Fruit fly (Drosophila melanogaster) whole organism, embryonic: ENCODE results near the gene CG6136.
A peak's percentile ranks its signal among the peaks of the same experiment; 100 is the strongest.

Experiments
- Ada2b ChIP-seq: fragments of 200-800 bp; sonication (Bioruptor generic); IDR thresholded peaks from 2 replicates; pipeline ENCODE4 v1.3.6; 2022; ENCODE audit warnings: missing biosample characterization, missing genetic modification characterization
- Aef1 ChIP-seq: fragments of 200-800 bp; sonication (Bioruptor generic); IDR thresholded peaks from 3 replicates; pipeline ENCODE4 v1.3.6; 2022; ENCODE audit warnings: missing biosample characterization, missing genetic modification characterization
- Atf3 ChIP-seq: fragments of 200-800 bp; sonication (Bioruptor generic); optimal IDR thresholded peaks from 3 replicates; lab custom pipeline; 2016; ENCODE audit warnings: missing biosample characterization, missing genetic modification characterization
- CG10321 ChIP-seq: fragments of 200-800 bp; sonication (Bioruptor generic); IDR thresholded peaks from 2 replicates; pipeline ENCODE4 v1.3.6; 2022; ENCODE audit warnings: missing biosample characterization, missing genetic modification characterization
- CG10543 ChIP-seq: fragments of 200-800 bp; sonication (Bioruptor generic); optimal IDR thresholded peaks from 3 replicates; lab custom pipeline; 2017; ENCODE audit warnings: missing biosample characterization, mild to moderate bottlenecking, missing genetic modification characterization, moderate library complexity
- CG11695 ChIP-seq: fragments of 200-800 bp; sonication (Bioruptor generic); IDR thresholded peaks from 3 replicates; pipeline ENCODE4 v1.3.6; 2022; ENCODE audit warnings: missing biosample characterization, missing genetic modification characterization
- CG11696 ChIP-seq: fragments of 200-800 bp; sonication (Bioruptor generic); IDR thresholded peaks from 2 replicates; pipeline ENCODE4 v1.3.6; 2022; ENCODE audit warnings: missing biosample characterization, missing genetic modification characterization
- CG12104 ChIP-seq: fragments of 200-800 bp; sonication (Bioruptor generic); optimal IDR thresholded peaks from 3 replicates; lab custom pipeline; 2016; ENCODE audit warnings: missing biosample characterization, missing genetic modification characterization
- CG1233 ChIP-seq: fragments of 200-800 bp; sonication (Bioruptor generic); optimal IDR thresholded peaks from 4 replicates; lab custom pipeline; 2018; ENCODE audit warnings: missing biosample characterization, mild to moderate bottlenecking, missing genetic modification characterization
- CG13624 ChIP-seq: fragments of 200-800 bp; sonication (Bioruptor generic); optimal IDR thresholded peaks from 2 replicates; lab custom pipeline; 2016; ENCODE audit warnings: missing biosample characterization, missing genetic modification characterization
- CG17385 ChIP-seq: fragments of 200-800 bp; sonication (Bioruptor generic); optimal IDR thresholded peaks from 3 replicates; lab custom pipeline; 2018; ENCODE audit warnings: missing biosample characterization, mild to moderate bottlenecking, missing genetic modification characterization
- CG2199 ChIP-seq: fragments of 200-800 bp; sonication (Bioruptor generic); IDR thresholded peaks from 3 replicates; pipeline ENCODE4 v1.3.6; 2022; ENCODE audit warnings: missing biosample characterization, missing genetic modification characterization
- CG3065 ChIP-seq: fragments of 200-800 bp; sonication (Bioruptor generic); optimal IDR thresholded peaks from 2 replicates; lab custom pipeline; 2016; ENCODE audit warnings: missing biosample characterization, missing genetic modification characterization
- CG34376 ChIP-seq: fragments of 200-800 bp; sonication (Bioruptor generic); optimal IDR thresholded peaks from 2 replicates; lab custom pipeline; 2018; ENCODE audit warnings: missing biosample characterization, mild to moderate bottlenecking, missing genetic modification characterization
- CG7928 ChIP-seq: fragments of 200-800 bp; sonication (Bioruptor generic); optimal IDR thresholded peaks from 2 replicates; lab custom pipeline; 2017; ENCODE audit warnings: missing biosample characterization, mild to moderate bottlenecking, missing genetic modification characterization
- CG8359 ChIP-seq: fragments of 200-800 bp; sonication (Bioruptor generic); optimal IDR thresholded peaks from 2 replicates; lab custom pipeline; 2017; ENCODE audit warnings: missing biosample characterization, mild to moderate bottlenecking, missing genetic modification characterization, borderline replicate concordance
- CG8478 ChIP-seq: fragments of >200 bp; optimal IDR thresholded peaks from 2 replicates; lab custom pipeline; 2018
- Dll ChIP-seq: fragments of 200-800 bp; sonication (Bioruptor generic); IDR thresholded peaks from 4 replicates; pipeline ENCODE4 v1.3.6; 2022; ENCODE audit warnings: missing biosample characterization, missing genetic modification characterization; ENCODE audit not compliant: partially characterized antibody
- Dref ChIP-seq: fragments of 200-800 bp; sonication (Bioruptor generic); IDR thresholded peaks from 2 replicates; pipeline ENCODE4 v1.3.6; 2022; ENCODE audit warnings: missing biosample characterization, missing genetic modification characterization
- HLHmδ ChIP-seq: fragments of 200-800 bp; sonication (Bioruptor generic); optimal IDR thresholded peaks from 2 replicates; lab custom pipeline; 2018; ENCODE audit warnings: missing biosample characterization, mild to moderate bottlenecking, missing genetic modification characterization, moderate library complexity
- Hmr ChIP-seq: fragments of 200-800 bp; sonication (Bioruptor generic); optimal IDR thresholded peaks from 3 replicates; lab custom pipeline; 2017; ENCODE audit warnings: mild to moderate bottlenecking, missing biosample characterization, missing genetic modification reagents, missing genetic modification characterization
- Neu2 ChIP-seq: fragments of 200-800 bp; sonication (Bioruptor generic); optimal IDR thresholded peaks from 3 replicates; lab custom pipeline; 2016; ENCODE audit warnings: missing biosample characterization, missing genetic modification characterization, borderline replicate concordance
- Optix ChIP-seq: fragments of 200-800 bp; sonication (Bioruptor generic); IDR thresholded peaks from 3 replicates; pipeline ENCODE4 v1.3.6; 2022; ENCODE audit warnings: missing biosample characterization, missing genetic modification characterization
- Poxn ChIP-seq: fragments of 200-800 bp; sonication (Bioruptor generic); IDR thresholded peaks from 2 replicates; pipeline ENCODE4 v1.3.6; 2022; ENCODE audit warnings: missing biosample characterization, missing genetic modification characterization
- Rfx ChIP-seq: fragments of 200-800 bp; sonication (Bioruptor generic); IDR thresholded peaks from 2 replicates; pipeline ENCODE4 v1.3.6; 2022; ENCODE audit warnings: missing biosample characterization, missing genetic modification characterization
- Sry-β ChIP-seq: fragments of 200-800 bp; sonication (Bioruptor generic); optimal IDR thresholded peaks from 2 replicates; lab custom pipeline; 2018; ENCODE audit warnings: missing biosample characterization, mild to moderate bottlenecking, missing genetic modification characterization, moderate library complexity
- TFAM ChIP-seq: fragments of 200-800 bp; sonication (Bioruptor generic); optimal IDR thresholded peaks from 2 replicates; lab custom pipeline; 2017; ENCODE audit warnings: missing biosample characterization, missing genetic modification characterization, inconsistent platforms
- abd-A ChIP-seq: fragments of 200-800 bp; sonication (Bioruptor generic); optimal IDR thresholded peaks from 3 replicates; lab custom pipeline; 2019; ENCODE audit warnings: missing biosample characterization, mild to moderate bottlenecking, missing genetic modification characterization, moderate library complexity
- bab2 ChIP-seq: fragments of 200-800 bp; sonication (Bioruptor generic); optimal IDR thresholded peaks from 2 replicates; lab custom pipeline; 2016; ENCODE audit warnings: missing biosample characterization, missing genetic modification characterization
- br ChIP-seq: fragments of >200 bp; optimal IDR thresholded peaks from 2 replicates; lab custom pipeline; 2017
- chm ChIP-seq: fragments of 200-800 bp; sonication (Bioruptor generic); IDR thresholded peaks from 2 replicates; pipeline ENCODE4 v1.3.6; 2022; ENCODE audit warnings: missing biosample characterization, missing genetic modification characterization
- danr ChIP-seq: fragments of 200-800 bp; sonication (Bioruptor generic); IDR thresholded peaks from 2 replicates; pipeline ENCODE4 v1.3.6; 2022; ENCODE audit warnings: missing biosample characterization, missing genetic modification characterization
- gsb ChIP-seq: fragments of 200-800 bp; sonication (Bioruptor generic); IDR thresholded peaks from 2 replicates; pipeline ENCODE4 v1.3.6; 2022; ENCODE audit warnings: missing biosample characterization, missing genetic modification characterization
- h ChIP-seq: fragments of >200 bp; optimal IDR thresholded peaks from 2 replicates; lab custom pipeline; 2017
- hbn ChIP-seq: fragments of 200-800 bp; sonication (Bioruptor generic); IDR thresholded peaks from 2 replicates; pipeline ENCODE4 v1.3.6; 2022; ENCODE audit warnings: missing biosample characterization, missing genetic modification characterization; ENCODE audit not compliant: partially characterized antibody
- kah ChIP-seq: fragments of 200-800 bp; sonication (Bioruptor generic); optimal IDR thresholded peaks from 2 replicates; lab custom pipeline; 2018; ENCODE audit warnings: missing biosample characterization, mild to moderate bottlenecking, missing genetic modification characterization
- lilli ChIP-seq: fragments of 200-800 bp; sonication (Bioruptor generic); optimal IDR thresholded peaks from 3 replicates; lab custom pipeline; 2016; ENCODE audit warnings: missing biosample characterization, missing genetic modification characterization
- lov ChIP-seq, 2 experiments: fragments of 200-800 bp in 1 of 2; fragments of >200 bp in 1 of 2; sonication (Bioruptor generic) in 1 of 2; IDR thresholded peaks in 1 of 2; optimal IDR thresholded peaks in 1 of 2; 2 replicates in 1 of 2; 3 replicates in 1 of 2; pipeline versions ENCODE4 v1.3.6 to Lab custom; 2017 to 2022; ENCODE audit warnings: missing biosample characterization in 1 of 2, missing genetic modification characterization in 1 of 2
- odd ChIP-seq: fragments of 200-800 bp; sonication (Bioruptor generic); optimal IDR thresholded peaks from 2 replicates; lab custom pipeline; 2017; ENCODE audit warnings: missing biosample characterization, mild to moderate bottlenecking, missing genetic modification characterization
- pb ChIP-seq: fragments of 200-800 bp; sonication (Bioruptor generic); optimal IDR thresholded peaks from 3 replicates; lab custom pipeline; 2016; ENCODE audit warnings: missing biosample characterization, missing genetic modification characterization
- pnt ChIP-seq: fragments of 200-800 bp; sonication (Bioruptor generic); optimal IDR thresholded peaks from 3 replicates; lab custom pipeline; 2016; ENCODE audit warnings: missing biosample characterization, missing genetic modification characterization
- run ChIP-seq: fragments of 200-800 bp; sonication (Bioruptor generic); optimal IDR thresholded peaks from 3 replicates; lab custom pipeline; 2018; ENCODE audit warnings: missing biosample characterization, mild to moderate bottlenecking, missing genetic modification characterization
- sd ChIP-seq: fragments of 200-800 bp; sonication (Bioruptor generic); optimal IDR thresholded peaks from 3 replicates; lab custom pipeline; 2018; ENCODE audit warnings: missing biosample characterization, mild to moderate bottlenecking, missing genetic modification characterization, moderate library complexity
- so ChIP-seq: fragments of 200-800 bp; sonication (Bioruptor generic); IDR thresholded peaks from 3 replicates; pipeline ENCODE4 v1.3.6; 2022; ENCODE audit warnings: missing biosample characterization, missing genetic modification characterization
- sqz ChIP-seq: fragments of 200-800 bp; sonication (Bioruptor generic); optimal IDR thresholded peaks from 3 replicates; lab custom pipeline; 2018; ENCODE audit warnings: missing biosample characterization, mild to moderate bottlenecking, missing genetic modification characterization
- sr ChIP-seq: fragments of 200-800 bp; sonication (Bioruptor generic); IDR thresholded peaks from 3 replicates; pipeline ENCODE4 v1.3.6; 2022; ENCODE audit warnings: missing biosample characterization, missing genetic modification characterization
- tgo ChIP-seq: fragments of 200-800 bp; sonication (Bioruptor generic); IDR thresholded peaks from 3 replicates; pipeline ENCODE4 v1.3.6; 2022; ENCODE audit warnings: missing biosample characterization, missing genetic modification characterization
- tna ChIP-seq: fragments of 200-800 bp; sonication (Bioruptor generic); IDR thresholded peaks from 2 replicates; pipeline ENCODE4 v1.3.6; 2022; ENCODE audit warnings: missing biosample characterization, missing genetic modification characterization; ENCODE audit not compliant: partially characterized antibody
- yki ChIP-seq: fragments of >200 bp; optimal IDR thresholded peaks from 3 replicates; lab custom pipeline; 2018
- zen ChIP-seq: fragments of 200-800 bp; sonication (Bioruptor generic); optimal IDR thresholded peaks from 3 replicates; lab custom pipeline; 2018; ENCODE audit warnings: missing biosample characterization, mild to moderate bottlenecking, missing genetic modification characterization, moderate library complexity

CG6136 gene

dm6 chr3R:15342926-15343685 lies 28.9 kb downstream of the CG6136 start, which contains the start of gene Nagk (continued):
- TF ChIP-seq CG12104 (GFP tag; lab: Kevin White, UChicago): peak; percentile 77
- no peak for TF ChIP-seq sd (tag; lab: Kevin White, UChicago)
- TF ChIP-seq Poxn (GFP tag; lab: Robert Waterston, UW): no peak
- TF ChIP-seq CG13624 (GFP tag; lab: Kevin White, UChicago): peak; percentile 67
- no peak for TF ChIP-seq CG8359 (GFP tag; lab: Kevin White, UChicago)
- TF ChIP-seq TFAM (GFP tag; lab: Kevin White, UChicago): no peak
- no peak for TF ChIP-seq CG3065 (GFP tag; lab: Kevin White, UChicago)
- no peak for TF ChIP-seq gsb (GFP tag; lab: Robert Waterston, UW)
- peak; percentile 50 for TF ChIP-seq CG34376 (GFP tag; lab: Kevin White, UChicago)
- 0 out of 3 replicates have a peak, but pooled peaks have one; percentile 50 for TF ChIP-seq CG2199
- no peak for TF ChIP-seq lov (optimal IDR thresholded peaks at IDR 0.05; lab: Kevin White, UChicago)
- TF ChIP-seq lov (GFP tag; IDR thresholded peaks at IDR 0.05; lab: Robert Waterston, UW): no peak
- no peak for TF ChIP-seq HLHmδ (GFP tag; lab: Kevin White, UChicago)
- peak; percentile 44 for TF ChIP-seq Rfx (GFP tag; lab: Robert Waterston, UW)
- no peak for TF ChIP-seq run (tag; lab: Kevin White, UChicago)
- no peak for TF ChIP-seq so (GFP tag; lab: Robert Waterston, UW)
- peak; percentile 19; the same call in 1 of the 3 replicates for TF ChIP-seq CG11695 (GFP tag; lab: Robert Waterston, UW)
- TF ChIP-seq danr (GFP tag; lab: Robert Waterston, UW): no peak
- TF ChIP-seq sr (GFP tag; lab: Robert Waterston, UW): peak; percentile 24; the same call in 1 of the 3 replicates
- TF ChIP-seq Neu2 (GFP tag; lab: Kevin White, UChicago): no peak
- TF ChIP-seq Sry-β (GFP tag; lab: Kevin White, UChicago): no peak
- no peak for TF ChIP-seq CG10321 (GFP tag; lab: Robert Waterston, UW)
- peak; percentile 56 for TF ChIP-seq Dref (GFP tag; lab: Robert Waterston, UW)
- no peak for TF ChIP-seq abd-A (tag; lab: Kevin White, UChicago)
- no peak for TF ChIP-seq h (lab: Kevin White, UChicago)
- peak; percentile 44 for TF ChIP-seq bab2 (GFP tag; lab: Kevin White, UChicago)
- TF ChIP-seq zen (tag; lab: Kevin White, UChicago): no peak
- no peak for TF ChIP-seq sqz (GFP tag; lab: Kevin White, UChicago)
- TF ChIP-seq CG7928 (GFP tag; lab: Kevin White, UChicago): no peak
- TF ChIP-seq Atf3: peak; percentile 6
- peak; percentile 67 for TF ChIP-seq CG10543 (GFP tag; lab: Kevin White, UChicago)
- TF ChIP-seq CG1233: peak; percentile 61
- TF ChIP-seq br (lab: Kevin White, UChicago): no peak
- no peak for TF ChIP-seq pb (GFP tag; lab: Kevin White, UChicago)
- TF ChIP-seq Optix (GFP tag; lab: Robert Waterston, UW): 0 out of 3 replicates have a peak, but pooled peaks have one; percentile 17
- no peak for TF ChIP-seq kah (GFP tag; lab: Kevin White, UChicago)
- peak; percentile 19; the same call in 1 of the 2 replicates for TF ChIP-seq chm (GFP tag; lab: Robert Waterston, UW)
- peak; percentile 19; the same call in 1 of the 2 replicates for TF ChIP-seq CG11696
- peak; percentile 68 for TF ChIP-seq Hmr (GFP tag; lab: Kevin White, UChicago)
- peak; percentile 64 for TF ChIP-seq CG17385 (GFP tag; lab: Kevin White, UChicago)
- TF ChIP-seq hbn (GFP tag; lab: Robert Waterston, UW): no peak
- TF ChIP-seq yki (lab: Kevin White, UChicago): no peak
- 0 out of 2 replicates have a peak, but pooled peaks have one; percentile 9 for TF ChIP-seq Ada2b (GFP tag; lab: Robert Waterston, UW)
- TF ChIP-seq Dll (GFP tag; lab: Robert Waterston, UW): no peak
- TF ChIP-seq Aef1 (GFP tag; lab: Robert Waterston, UW): peak; percentile 11; the same call in 1 of the 3 replicates
- TF ChIP-seq lilli (GFP tag; lab: Kevin White, UChicago): peak; percentile 79
- peak; percentile 68 for TF ChIP-seq odd (GFP tag; lab: Kevin White, UChicago)
- TF ChIP-seq CG8478 (lab: Kevin White, UChicago): no peak
- TF ChIP-seq tna (GFP tag; lab: Robert Waterston, UW): no peak
- TF ChIP-seq pnt (GFP tag; lab: Kevin White, UChicago): no peak
- TF ChIP-seq tgo (GFP tag; lab: Robert Waterston, UW): no peak
